Worm (Caenorhabditis elegans): ENCODE results near the gene M18.6.

ce11 chrIV:12111477-12111876 lies 9.6 kb upstream of the M18.6 start, which contains the start of gene dlc-2:
- TF ChIP-seq ztf-29 (GFP tag; IDR thresholded peaks at IDR 0.05) (no peak), med-1 (GFP tag; optimal IDR thresholded peaks at IDR 0.05; ENCODE audit: insufficient read depth) (no peak), T22C8.4 (GFP tag; IDR thresholded peaks at IDR 0.05) (no peak), klf-2 (GFP tag; conservative IDR thresholded peaks at IDR 0.05) (no peak), tab-1 (GFP tag; IDR thresholded peaks at IDR 0.05) (no peak)

Data from whole organism, midembryonic.